Worm (Caenorhabditis elegans) whole organism, L2 larva: ENCODE results near the gene pqn-79.

Experiments used
- ceh-16 ChIP-seq: fragments of 150-350 bp; optimal IDR thresholded peaks from 2 replicates; lab custom pipeline; 2014; ENCODE audit warnings: missing biosample characterization, missing genetic modification characterization
- elt-1 ChIP-seq: fragments of 150-350 bp; optimal IDR thresholded peaks from 2 replicates; lab custom pipeline; 2014; ENCODE audit warnings: missing biosample characterization, missing genetic modification characterization

- TF ChIP-seq ceh-16 = no peak
- no peak for TF ChIP-seq elt-1
Observed at ce11 chrIV:15583620-15584019, 11.8 kb upstream of the pqn-79 start, which contains the start of gene Y105C5A.508.
